Fruit fly (Drosophila melanogaster) whole organism, embryonic: ENCODE measurements around the gene Lipt2.

Experiments
- Ada2b ChIP-seq: fragments of 200-800 bp; sonication (Bioruptor generic); IDR thresholded peaks from 2 replicates; pipeline ENCODE4 v1.3.6; 2022; ENCODE audit warnings: missing biosample characterization, missing genetic modification characterization
- Atf6 ChIP-seq: fragments of 200-800 bp; sonication (Bioruptor generic); IDR thresholded peaks from 2 replicates; pipeline ENCODE4 v1.3.6; 2022; ENCODE audit warnings: missing biosample characterization, missing genetic modification characterization
- Bgb ChIP-seq: fragments of 200-800 bp; sonication (Bioruptor generic); IDR thresholded peaks from 2 replicates; pipeline ENCODE4 v1.3.6; 2022; ENCODE audit warnings: missing biosample characterization, missing genetic modification characterization; ENCODE audit not compliant: partially characterized antibody
- Blimp-1 ChIP-seq: fragments of 200-800 bp; sonication (Bioruptor generic); optimal IDR thresholded peaks from 3 replicates; lab custom pipeline; 2018; ENCODE audit warnings: missing biosample characterization, missing genetic modification characterization, mild to moderate bottlenecking, moderate library complexity, missing genetic modification reagents
- CG10366 ChIP-seq: fragments of 200-800 bp; sonication (Bioruptor generic); IDR thresholded peaks from 2 replicates; pipeline ENCODE4 v1.3.6; 2022; ENCODE audit warnings: missing biosample characterization, missing genetic modification characterization
- CG10543 ChIP-seq: fragments of 200-800 bp; sonication (Bioruptor generic); optimal IDR thresholded peaks from 3 replicates; lab custom pipeline; 2017; ENCODE audit warnings: missing biosample characterization, mild to moderate bottlenecking, missing genetic modification characterization, moderate library complexity
- CG12219 ChIP-seq: fragments of 200-800 bp; sonication (Bioruptor generic); optimal IDR thresholded peaks from 3 replicates; lab custom pipeline; 2018; ENCODE audit warnings: missing biosample characterization, mild to moderate bottlenecking, missing genetic modification characterization
- CG17359 ChIP-seq: fragments of 200-800 bp; sonication (Bioruptor generic); optimal IDR thresholded peaks from 3 replicates; lab custom pipeline; 2018; ENCODE audit warnings: missing biosample characterization, mild to moderate bottlenecking, missing genetic modification characterization, moderate library complexity
- CG18764 ChIP-seq: fragments of 200-800 bp; sonication (Bioruptor generic); optimal IDR thresholded peaks from 3 replicates; lab custom pipeline; 2016; ENCODE audit warnings: missing biosample characterization, missing genetic modification characterization
- CG32772 ChIP-seq: fragments of 200-800 bp; sonication (Bioruptor generic); IDR thresholded peaks from 2 replicates; pipeline ENCODE4 v1.3.6; 2022; ENCODE audit warnings: missing biosample characterization, missing genetic modification characterization
- CG4424 ChIP-seq: fragments of 200-800 bp; sonication (Bioruptor generic); optimal IDR thresholded peaks from 3 replicates; lab custom pipeline; 2016; ENCODE audit warnings: missing biosample characterization, missing genetic modification characterization
- CG5953 ChIP-seq: fragments of 200-800 bp; sonication (Bioruptor generic); IDR thresholded peaks from 2 replicates; pipeline ENCODE4 v1.3.6; 2022; ENCODE audit warnings: missing biosample characterization, missing genetic modification characterization
- CG7271 ChIP-seq: fragments of 200-800 bp; sonication (Bioruptor generic); optimal IDR thresholded peaks from 2 replicates; lab custom pipeline; 2018; ENCODE audit warnings: missing biosample characterization, mild to moderate bottlenecking, missing genetic modification characterization, moderate library complexity
- CG8924 ChIP-seq: fragments of 200-800 bp; optimal IDR thresholded peaks from 3 replicates; lab custom pipeline; 2019; ENCODE audit warnings: missing biosample characterization, mild to moderate bottlenecking, missing genetic modification characterization, moderate library complexity
- CG9876 ChIP-seq: fragments of 200-800 bp; sonication (Bioruptor generic); optimal IDR thresholded peaks from 2 replicates; lab custom pipeline; 2016; ENCODE audit warnings: missing biosample characterization, missing genetic modification characterization
- CrebB ChIP-seq: fragments of 200-800 bp; sonication (Bioruptor generic); optimal IDR thresholded peaks from 3 replicates; lab custom pipeline; 2018; ENCODE audit warnings: missing biosample characterization, mild to moderate bottlenecking, missing genetic modification characterization
- Deaf1 ChIP-seq: fragments of 200-800 bp; optimal IDR thresholded peaks from 3 replicates; lab custom pipeline; 2019; ENCODE audit warnings: missing biosample characterization, mild to moderate bottlenecking, missing genetic modification characterization, moderate library complexity
- Dref ChIP-seq: fragments of 200-800 bp; sonication (Bioruptor generic); IDR thresholded peaks from 2 replicates; pipeline ENCODE4 v1.3.6; 2022; ENCODE audit warnings: missing biosample characterization, missing genetic modification characterization
- E2f2 ChIP-seq: fragments of 200-800 bp; sonication (Bioruptor generic); IDR thresholded peaks from 2 replicates; pipeline ENCODE4 v1.3.6; 2022; ENCODE audit warnings: missing biosample characterization, missing genetic modification characterization
- Hr78 ChIP-seq, 2 experiments: fragments of 200-800 bp in 1 of 2; fragments of >200 bp in 1 of 2; sonication (Bioruptor generic) in 1 of 2; optimal IDR thresholded peaks; 2 replicates each; lab custom pipeline; 2017 to 2019; ENCODE audit warnings: missing biosample characterization in 2 of 2, missing genetic modification characterization in 2 of 2, mild to moderate bottlenecking in 1 of 2, moderate library complexity in 1 of 2
- Hsf ChIP-seq: fragments of 200-800 bp; sonication (Bioruptor generic); optimal IDR thresholded peaks from 3 replicates; lab custom pipeline; 2016; ENCODE audit warnings: missing biosample characterization, missing genetic modification characterization
- NFAT ChIP-seq: fragments of 200-800 bp; sonication (Bioruptor generic); IDR thresholded peaks from 2 replicates; pipeline ENCODE4 v1.3.6; 2022; ENCODE audit warnings: missing biosample characterization, missing genetic modification characterization
- Pdp1 ChIP-seq, 2 experiments: fragments of 200-800 bp; sonication (Bioruptor generic); optimal IDR thresholded peaks; 3 replicates each; lab custom pipeline; 2016; ENCODE audit warnings: missing biosample characterization in 2 of 2, missing genetic modification characterization in 2 of 2, mild to moderate bottlenecking in 1 of 2, moderate library complexity in 1 of 2
- Taf1 ChIP-seq: fragments of 200-800 bp; sonication (Bioruptor generic); IDR thresholded peaks from 2 replicates; pipeline ENCODE4 v1.3.6; 2022; ENCODE audit warnings: missing biosample characterization, missing genetic modification characterization
- Trl ChIP-seq, 3 experiments: fragments of >200 bp in 2 of 3; fragments of 200-800 bp in 1 of 3; sonication (Bioruptor generic) in 1 of 3; optimal IDR thresholded peaks; 2 replicates in 1 of 3; 3 replicates in 2 of 3; lab custom pipeline; 2016 to 2017; ENCODE audit warnings: missing biosample characterization in 1 of 3, missing genetic modification characterization in 1 of 3
- amos ChIP-seq: fragments of 200-800 bp; sonication (Bioruptor generic); IDR thresholded peaks from 2 replicates; pipeline ENCODE4 v1.3.6; 2022; ENCODE audit warnings: missing biosample characterization, missing genetic modification characterization; ENCODE audit not compliant: partially characterized antibody
- az2 ChIP-seq: fragments of 200-800 bp; sonication (Bioruptor generic); optimal IDR thresholded peaks from 3 replicates; lab custom pipeline; 2016; ENCODE audit warnings: missing biosample characterization, missing genetic modification characterization
- bab2 ChIP-seq: fragments of 200-800 bp; sonication (Bioruptor generic); optimal IDR thresholded peaks from 2 replicates; lab custom pipeline; 2016; ENCODE audit warnings: missing biosample characterization, missing genetic modification characterization
- cato ChIP-seq: fragments of 200-800 bp; sonication (Bioruptor generic); optimal IDR thresholded peaks from 2 replicates; lab custom pipeline; 2016; ENCODE audit warnings: missing biosample characterization, missing genetic modification characterization, borderline replicate concordance
- chn ChIP-seq: fragments of 200-800 bp; sonication (Bioruptor generic); optimal IDR thresholded peaks from 2 replicates; lab custom pipeline; 2016; ENCODE audit warnings: missing biosample characterization, missing genetic modification characterization
- dm ChIP-seq: fragments of 200-800 bp; sonication (Bioruptor generic); optimal IDR thresholded peaks from 3 replicates; lab custom pipeline; 2016; ENCODE audit warnings: missing biosample characterization, missing genetic modification characterization
- eyg ChIP-seq: fragments of 200-800 bp; sonication (Bioruptor generic); optimal IDR thresholded peaks from 3 replicates; lab custom pipeline; 2016; ENCODE audit warnings: missing biosample characterization, missing genetic modification characterization
- fd96Cb ChIP-seq: fragments of 200-800 bp; sonication (Bioruptor generic); optimal IDR thresholded peaks from 2 replicates; lab custom pipeline; 2018; ENCODE audit warnings: missing biosample characterization, mild to moderate bottlenecking, missing genetic modification characterization, moderate library complexity
- fru ChIP-seq: fragments of >200 bp; optimal IDR thresholded peaks from 2 replicates; lab custom pipeline; 2017
- ftz-f1 ChIP-seq: fragments of 200-800 bp; sonication (Bioruptor generic); optimal IDR thresholded peaks from 2 replicates; lab custom pipeline; 2016; ENCODE audit warnings: missing biosample characterization, missing genetic modification characterization
- knrl ChIP-seq: fragments of 200-800 bp; sonication (Bioruptor generic); IDR thresholded peaks from 3 replicates; pipeline ENCODE4 v1.3.6; 2022; ENCODE audit warnings: missing biosample characterization, missing genetic modification characterization; ENCODE audit not compliant: partially characterized antibody
- nau ChIP-seq: fragments of 200-800 bp; sonication (Bioruptor generic); optimal IDR thresholded peaks from 3 replicates; lab custom pipeline; 2017; ENCODE audit warnings: missing biosample characterization, mild to moderate bottlenecking, missing genetic modification characterization, missing genetic modification reagents
- org-1 ChIP-seq: fragments of 200-800 bp; sonication (Bioruptor generic); optimal IDR thresholded peaks from 2 replicates; lab custom pipeline; 2017; ENCODE audit warnings: missing biosample characterization, missing genetic modification characterization
- pb ChIP-seq: fragments of 200-800 bp; sonication (Bioruptor generic); optimal IDR thresholded peaks from 3 replicates; lab custom pipeline; 2016; ENCODE audit warnings: missing biosample characterization, missing genetic modification characterization
- pita ChIP-seq: fragments of 200-800 bp; sonication (Bioruptor generic); optimal IDR thresholded peaks from 2 replicates; lab custom pipeline; 2017; ENCODE audit warnings: missing biosample characterization, mild to moderate bottlenecking, missing genetic modification characterization
- scrt ChIP-seq: fragments of 200-800 bp; sonication (Bioruptor generic); optimal IDR thresholded peaks from 2 replicates; lab custom pipeline; 2018; ENCODE audit warnings: missing biosample characterization, mild to moderate bottlenecking, missing genetic modification characterization, moderate library complexity
- sisA ChIP-seq: fragments of 200-800 bp; sonication (Bioruptor generic); IDR thresholded peaks from 2 replicates; pipeline ENCODE4 v1.3.6; 2022; ENCODE audit warnings: missing biosample characterization, missing genetic modification characterization
- so ChIP-seq: fragments of 200-800 bp; sonication (Bioruptor generic); IDR thresholded peaks from 3 replicates; pipeline ENCODE4 v1.3.6; 2022; ENCODE audit warnings: missing biosample characterization, missing genetic modification characterization
- ssp ChIP-seq: fragments of 200-800 bp; sonication (Bioruptor generic); IDR thresholded peaks from 2 replicates; pipeline ENCODE4 v1.3.6; 2022; ENCODE audit warnings: missing biosample characterization, missing genetic modification characterization
- wor ChIP-seq: fragments of 200-800 bp; sonication (Bioruptor generic); IDR thresholded peaks from 2 replicates; pipeline ENCODE4 v1.3.6; 2022; ENCODE audit warnings: missing biosample characterization, missing genetic modification characterization

Lipt2 gene

DNA sequence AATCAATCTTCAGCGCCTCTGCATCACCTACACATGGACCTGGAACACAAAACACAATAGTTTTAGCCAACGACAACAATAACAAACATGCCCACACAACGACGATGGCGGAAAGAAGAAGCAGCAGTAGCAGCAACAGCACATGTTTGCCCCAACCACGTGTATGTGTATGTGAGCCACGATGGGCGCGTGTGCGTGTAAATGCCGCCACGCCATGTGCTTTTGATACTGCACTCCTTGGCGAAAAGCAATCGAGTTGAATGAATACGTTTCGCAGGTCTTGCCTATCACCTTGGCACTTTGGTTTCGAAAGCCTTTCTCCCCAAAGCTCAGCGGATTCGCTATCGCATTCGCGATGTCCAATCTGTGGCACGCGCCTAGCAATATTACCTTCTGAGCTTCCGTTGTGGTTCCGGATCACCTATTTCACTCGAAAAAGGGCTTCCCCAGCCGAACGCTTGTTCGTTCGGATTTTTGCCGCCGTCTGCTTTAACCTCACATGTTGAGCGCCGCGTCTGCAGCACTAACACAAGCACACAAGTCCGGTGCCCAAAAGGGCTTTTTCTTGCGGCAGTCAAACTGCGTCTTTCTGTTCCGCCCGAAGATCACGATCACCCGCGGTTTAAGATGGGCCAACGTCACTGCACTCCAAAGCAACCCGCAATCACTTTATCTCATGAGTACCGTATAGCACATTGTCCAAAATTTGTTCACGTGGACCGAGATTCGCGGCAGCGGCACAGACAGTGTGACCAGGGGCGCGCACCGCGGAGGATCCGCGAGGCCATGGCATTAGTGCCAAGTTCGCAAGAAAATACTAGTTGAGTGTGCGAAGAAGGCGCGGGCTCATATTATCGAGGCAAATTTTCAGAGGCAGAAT is 8.3 kb downstream of the Lipt2 start, which contains the start of gene srl (continued):
- TF ChIP-seq wor (GFP tag; lab: Robert Waterston, UW) = no peak
- TF ChIP-seq Atf6 (GFP tag; lab: Robert Waterston, UW) = peak; percentile 20; the same call in 1 of the 2 replicates
- TF ChIP-seq Pdp1 (GFP tag; optimal IDR thresholded peaks at IDR 0.05; lab: Kevin White, UChicago) = peak in 1 of 2 experiments; percentile 48
- TF ChIP-seq fru (lab: Kevin White, UChicago) = no peak
- TF ChIP-seq ssp (GFP tag; lab: Robert Waterston, UW) = no peak
- peak; percentile 98 for TF ChIP-seq dm
- TF ChIP-seq ftz-f1 (GFP tag; lab: Kevin White, UChicago) = peak; percentile 86
- TF ChIP-seq, all 482 proteins: peak for 112

DNA sequence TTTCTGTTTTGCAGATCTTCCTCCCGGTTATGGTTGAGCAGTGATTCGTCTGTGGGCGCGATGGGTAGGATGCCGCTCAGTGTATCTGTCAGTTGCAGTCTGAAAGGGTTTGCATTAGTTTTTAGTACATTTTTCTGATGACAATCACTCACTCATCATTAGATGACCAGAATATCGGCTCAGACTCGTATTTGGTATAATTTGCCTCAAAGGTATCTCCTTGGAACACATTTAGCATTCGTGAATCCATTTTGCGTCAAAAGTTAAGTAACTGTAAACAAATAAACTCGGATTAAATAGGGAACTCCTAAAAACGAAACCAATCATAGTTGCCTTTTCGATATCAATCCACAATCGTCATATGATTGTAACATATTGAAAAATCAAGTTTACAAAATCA is 10.4 kb downstream of the Lipt2 start, which contains the start of gene CG31525:
TSS of gene CG31525 (plus strand) at position 301 of the 400 bp plus-strand sequence.
- TF ChIP-seq so (no peak), CG12219 (GFP tag; lab: Kevin White, UChicago) (no peak), CG10366 (no peak), CG17359 (tag; lab: Kevin White, UChicago) (no peak)

DNA sequence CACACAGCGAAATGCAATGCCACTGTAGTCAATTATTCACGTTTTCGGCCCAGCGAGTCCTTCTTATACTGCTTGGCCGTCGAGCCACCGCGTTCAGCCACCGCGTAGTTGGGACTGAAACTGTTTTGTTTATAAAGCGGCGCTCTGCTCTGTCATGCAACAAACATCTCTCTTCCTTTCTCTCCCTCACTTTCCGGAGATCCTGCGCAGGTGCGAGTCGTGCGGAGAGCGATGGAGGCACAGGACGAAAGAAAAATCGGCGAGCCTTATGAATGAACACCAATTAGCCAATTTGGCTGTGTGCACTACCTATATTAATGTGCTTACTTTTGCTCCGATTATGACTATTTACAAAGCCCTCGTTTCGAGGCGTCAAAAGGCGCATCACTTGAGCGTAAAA is 17.6 kb downstream of the Lipt2 start, which contains the start of gene CG32944:
TSS of gene CG32944 (minus strand) at position 97 of the 400 bp plus-strand sequence.
- TF ChIP-seq sisA = no peak
- no peak for TF ChIP-seq fd96Cb
- TF ChIP-seq bab2 (GFP tag; lab: Kevin White, UChicago) = no peak
- peak; percentile 27 for TF ChIP-seq Deaf1 (tag; lab: Kevin White, UChicago)
- no peak for TF ChIP-seq Bgb (GFP tag; lab: Robert Waterston, UW)
- TF ChIP-seq NFAT (GFP tag; lab: Robert Waterston, UW) = no peak
- no peak for TF ChIP-seq amos
- no peak for TF ChIP-seq CG32772 (GFP tag; lab: Robert Waterston, UW)
- no peak for TF ChIP-seq CG18764
- TF ChIP-seq Trl (optimal IDR thresholded peaks at IDR 0.05; lab: Kevin White, UChicago) = peak; percentile 26 to 38
- no peak for TF ChIP-seq Trl (GFP tag; optimal IDR thresholded peaks at IDR 0.05; lab: Kevin White, UChicago)
- TF ChIP-seq Blimp-1 = no peak
- no peak for TF ChIP-seq CG8924
- no peak for TF ChIP-seq cato (GFP tag; lab: Kevin White, UChicago)
- TF ChIP-seq E2f2 = no peak
- TF ChIP-seq CG5953 (GFP tag; lab: Robert Waterston, UW) = 0 out of 2 replicates have a peak, but pooled peaks have one; percentile 9
- TF ChIP-seq pb (GFP tag; lab: Kevin White, UChicago) = no peak
- no peak for TF ChIP-seq chn (GFP tag; lab: Kevin White, UChicago)
- TF ChIP-seq Hr78 (GFP tag; optimal IDR thresholded peaks at IDR 0.05; lab: Kevin White, UChicago) = no peak
- no peak for TF ChIP-seq CrebB (tag; lab: Kevin White, UChicago)
- TF ChIP-seq Ada2b = no peak
- TF ChIP-seq Hsf = no peak
- no peak for TF ChIP-seq CG4424 (GFP tag; lab: Kevin White, UChicago)
- TF ChIP-seq nau (GFP tag; lab: Kevin White, UChicago) = no peak
- TF ChIP-seq knrl (GFP tag; lab: Robert Waterston, UW) = 0 out of 3 replicates have a peak, but pooled peaks have one; percentile 16
- peak; percentile 29 for TF ChIP-seq scrt (GFP tag; lab: Kevin White, UChicago)
- no peak for TF ChIP-seq CG9876
- TF ChIP-seq CG12219 (GFP tag; lab: Kevin White, UChicago) = no peak
- no peak for TF ChIP-seq Taf1
- no peak for TF ChIP-seq org-1
- no peak for TF ChIP-seq CG10543 (GFP tag; lab: Kevin White, UChicago)
- no peak for TF ChIP-seq az2 (GFP tag; lab: Kevin White, UChicago)
- TF ChIP-seq pita (GFP tag; lab: Kevin White, UChicago) = no peak
- no peak for TF ChIP-seq eyg (GFP tag; lab: Kevin White, UChicago)
- no peak for TF ChIP-seq Dref (GFP tag; lab: Robert Waterston, UW)
- no peak for TF ChIP-seq CG7271 (tag; lab: Kevin White, UChicago)
